Worm (Caenorhabditis elegans) whole organism, mixed stage, embryonic: Measurements from ENCODE around the gene M03C11.9.

Experiments
- blmp-1 ChIP-seq: fragments of 150-350 bp; optimal IDR thresholded peaks from 2 replicates; lab custom pipeline; 2014; ENCODE audit warnings: missing biosample characterization, missing genetic modification characterization
- lsy-2 ChIP-seq: fragments of 150-350 bp; optimal IDR thresholded peaks from 2 replicates; lab custom pipeline; 2014; ENCODE audit warnings: missing biosample characterization, missing genetic modification characterization
- nhr-76 ChIP-seq: sonication (generic microtip); optimal IDR thresholded peaks from 2 replicates; lab custom pipeline; 2017; ENCODE audit warnings: missing biosample characterization, missing genetic modification characterization
- snpc-4 ChIP-seq: fragments of 150-350 bp; optimal IDR thresholded peaks from 2 replicates; lab custom pipeline; 2014; ENCODE audit warnings: missing biosample characterization, missing genetic modification characterization
- unc-62 ChIP-seq: fragments of 150-350 bp; optimal IDR thresholded peaks from 2 replicates; lab custom pipeline; 2014; ENCODE audit warnings: missing biosample characterization, missing genetic modification reagents, missing genetic modification characterization

DNA sequence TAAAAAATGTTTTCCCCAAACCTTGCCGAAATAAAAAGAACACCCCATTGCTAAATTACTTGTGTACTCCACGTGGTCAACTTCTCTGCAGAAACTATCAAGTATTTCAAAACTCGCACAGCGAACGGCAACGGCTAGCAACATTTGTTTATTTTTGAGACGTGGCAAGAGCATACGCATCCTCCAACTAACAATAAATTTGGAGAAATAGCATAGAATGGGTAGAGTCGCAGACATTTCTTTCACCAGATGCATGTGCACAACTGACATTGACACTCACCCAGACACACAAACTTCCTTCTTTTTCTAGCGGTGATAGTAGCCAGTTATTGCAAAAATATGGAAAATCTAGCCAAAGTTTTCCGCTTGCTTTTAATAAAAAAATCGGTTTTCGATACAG lies 11.9 kb downstream of the M03C11.9 start:
- no peak for TF ChIP-seq snpc-4 (tag; lab: Kevin White, UChicago)
- no peak for TF ChIP-seq nhr-76 (tag; lab: Kevin White, UChicago)
- no peak for TF ChIP-seq unc-62 (GFP tag; lab: Kevin White, UChicago)
- TF ChIP-seq blmp-1 (tag; lab: Kevin White, UChicago) = no peak
- no peak for TF ChIP-seq lsy-2 (tag; lab: Kevin White, UChicago)
